Fruit fly (Drosophila melanogaster) whole organism, embryonic: ENCODE measurements around the gene wapl.

Experiments used
- Antp ChIP-seq: fragments of 200-800 bp; sonication (Bioruptor generic); optimal IDR thresholded peaks from 3 replicates; lab custom pipeline; 2016; ENCODE audit warnings: missing biosample characterization, missing genetic modification characterization
- CG10654 ChIP-seq: fragments of 200-800 bp; sonication (Bioruptor generic); optimal IDR thresholded peaks from 2 replicates; lab custom pipeline; 2016; ENCODE audit warnings: missing biosample characterization, missing genetic modification characterization
- CG11247 ChIP-seq: fragments of 200-800 bp; sonication (Bioruptor generic); IDR thresholded peaks from 2 replicates; pipeline ENCODE4 v1.3.6; 2022; ENCODE audit warnings: missing biosample characterization, missing genetic modification characterization
- CG11696 ChIP-seq: fragments of 200-800 bp; sonication (Bioruptor generic); IDR thresholded peaks from 2 replicates; pipeline ENCODE4 v1.3.6; 2022; ENCODE audit warnings: missing biosample characterization, missing genetic modification characterization
- CG12391 ChIP-seq: fragments of 200-800 bp; sonication (Bioruptor generic); optimal IDR thresholded peaks from 3 replicates; lab custom pipeline; 2018; ENCODE audit warnings: missing biosample characterization, mild to moderate bottlenecking, missing genetic modification characterization, moderate library complexity
- CG13123 ChIP-seq: fragments of 200-800 bp; sonication (Bioruptor generic); optimal IDR thresholded peaks from 2 replicates; lab custom pipeline; 2016; ENCODE audit warnings: missing biosample characterization, missing genetic modification characterization
- CG13424 ChIP-seq: fragments of 200-800 bp; sonication (Bioruptor generic); optimal IDR thresholded peaks from 2 replicates; lab custom pipeline; 2019; ENCODE audit warnings: missing biosample characterization, mild to moderate bottlenecking, missing genetic modification characterization, moderate library complexity
- CG14441 ChIP-seq: fragments of 200-800 bp; sonication (Bioruptor generic); IDR thresholded peaks from 2 replicates; pipeline ENCODE4 v1.3.6; 2022; ENCODE audit warnings: missing biosample characterization, missing genetic modification characterization
- CG1647 ChIP-seq: fragments of 200-800 bp; sonication (Bioruptor generic); optimal IDR thresholded peaks from 3 replicates; lab custom pipeline; 2016; ENCODE audit warnings: missing biosample characterization, missing genetic modification characterization
- CG16863 ChIP-seq: fragments of 200-800 bp; sonication (Bioruptor generic); optimal IDR thresholded peaks from 3 replicates; lab custom pipeline; 2016; ENCODE audit warnings: missing biosample characterization, missing genetic modification characterization
- CG2889 ChIP-seq: fragments of 200-800 bp; sonication (Bioruptor generic); IDR thresholded peaks from 3 replicates; pipeline ENCODE4 v1.3.6; 2022; ENCODE audit warnings: missing biosample characterization, missing genetic modification characterization
- CG30403 ChIP-seq: fragments of 200-800 bp; sonication (Bioruptor generic); optimal IDR thresholded peaks from 3 replicates; lab custom pipeline; 2016; ENCODE audit warnings: missing biosample characterization, missing genetic modification characterization
- CG30431 ChIP-seq: fragments of 200-800 bp; sonication (Bioruptor generic); optimal IDR thresholded peaks from 2 replicates; lab custom pipeline; 2017; ENCODE audit warnings: missing biosample characterization, missing genetic modification characterization
- CG31441 ChIP-seq: fragments of 200-800 bp; sonication (Bioruptor generic); IDR thresholded peaks from 2 replicates; pipeline ENCODE4 v1.3.6; 2022; ENCODE audit warnings: missing biosample characterization, missing genetic modification characterization
- CG3407 ChIP-seq: fragments of 200-800 bp; sonication (Bioruptor generic); optimal IDR thresholded peaks from 2 replicates; lab custom pipeline; 2018; ENCODE audit warnings: missing biosample characterization, mild to moderate bottlenecking, missing genetic modification characterization
- CG4282 ChIP-seq: fragments of 200-800 bp; sonication (Bioruptor generic); optimal IDR thresholded peaks from 2 replicates; lab custom pipeline; 2016; ENCODE audit warnings: missing biosample characterization, missing genetic modification characterization
- CG6791 ChIP-seq: fragments of 200-800 bp; sonication (Bioruptor generic); IDR thresholded peaks from 3 replicates; pipeline ENCODE4 v1.3.6; 2022; ENCODE audit warnings: missing biosample characterization, missing genetic modification characterization; ENCODE audit not compliant: partially characterized antibody
- CG8290 ChIP-seq, 3 experiments: fragments of 200-800 bp; sonication (Bioruptor generic); optimal IDR thresholded peaks; 2 replicates each; lab custom pipeline; 2016 to 2019; ENCODE audit warnings: missing biosample characterization in 3 of 3, missing genetic modification characterization in 3 of 3, mild to moderate bottlenecking in 2 of 3, moderate library complexity in 1 of 3
- CG8388 ChIP-seq: fragments of 200-800 bp; sonication (Bioruptor generic); optimal IDR thresholded peaks from 2 replicates; lab custom pipeline; 2019; ENCODE audit warnings: missing biosample characterization, mild to moderate bottlenecking, missing genetic modification characterization, moderate library complexity
- CkIIα-i1 ChIP-seq: fragments of 200-800 bp; sonication (Bioruptor generic); IDR thresholded peaks from 2 replicates; pipeline ENCODE4 v1.3.6; 2022; ENCODE audit warnings: missing biosample characterization, missing genetic modification characterization
- Dip3 ChIP-seq: fragments of 200-800 bp; sonication (Bioruptor generic); optimal IDR thresholded peaks from 3 replicates; lab custom pipeline; 2016; ENCODE audit warnings: missing biosample characterization, missing genetic modification characterization
- ERR ChIP-seq: fragments of 200-800 bp; sonication (Bioruptor generic); optimal IDR thresholded peaks from 2 replicates; lab custom pipeline; 2016; ENCODE audit warnings: missing biosample characterization, missing genetic modification characterization
- Eip74EF ChIP-seq, 2 experiments: fragments of 200-800 bp in 1 of 2; fragments of >200 bp in 1 of 2; sonication (Bioruptor generic) in 1 of 2; optimal IDR thresholded peaks; 2 replicates each; lab custom pipeline; 2017 to 2019; ENCODE audit warnings: missing biosample characterization in 2 of 2, missing genetic modification characterization in 2 of 2, mild to moderate bottlenecking in 1 of 2, moderate library complexity in 1 of 2
- H2.0 ChIP-seq: fragments of 200-800 bp; sonication (Bioruptor generic); IDR thresholded peaks from 2 replicates; pipeline ENCODE4 v1.3.6; 2022; ENCODE audit warnings: missing biosample characterization, missing genetic modification characterization
- HLHmδ ChIP-seq: fragments of 200-800 bp; sonication (Bioruptor generic); optimal IDR thresholded peaks from 2 replicates; lab custom pipeline; 2018; ENCODE audit warnings: missing biosample characterization, mild to moderate bottlenecking, missing genetic modification characterization, moderate library complexity
- HmgD ChIP-seq: fragments of 200-800 bp; sonication (Bioruptor generic); optimal IDR thresholded peaks from 3 replicates; lab custom pipeline; 2016; ENCODE audit warnings: missing biosample characterization, missing genetic modification characterization
- Lhr ChIP-seq: fragments of 200-800 bp; sonication (Bioruptor generic); optimal IDR thresholded peaks from 3 replicates; lab custom pipeline; 2017; ENCODE audit warnings: mild to moderate bottlenecking, missing biosample characterization, missing genetic modification reagents, missing genetic modification characterization
- NfI ChIP-seq: fragments of 200-800 bp; sonication (Bioruptor generic); optimal IDR thresholded peaks from 3 replicates; lab custom pipeline; 2018; ENCODE audit warnings: missing biosample characterization, mild to moderate bottlenecking, missing genetic modification characterization, moderate library complexity
- Ravus ChIP-seq: fragments of 200-800 bp; sonication (Bioruptor generic); IDR thresholded peaks from 2 replicates; pipeline ENCODE4 v1.3.6; 2022; ENCODE audit warnings: missing biosample characterization, missing genetic modification characterization
- Sox102F ChIP-seq: fragments of 200-800 bp; sonication (Bioruptor generic); optimal IDR thresholded peaks from 2 replicates; lab custom pipeline; 2018; ENCODE audit warnings: missing biosample characterization, mild to moderate bottlenecking, missing genetic modification characterization, moderate library complexity
- Sry-δ ChIP-seq: fragments of 200-800 bp; sonication (Bioruptor generic); optimal IDR thresholded peaks from 2 replicates; lab custom pipeline; 2016; ENCODE audit warnings: missing biosample characterization, missing genetic modification characterization
- Trl ChIP-seq, 3 experiments: fragments of >200 bp in 2 of 3; fragments of 200-800 bp in 1 of 3; sonication (Bioruptor generic) in 1 of 3; optimal IDR thresholded peaks; 2 replicates in 1 of 3; 3 replicates in 2 of 3; lab custom pipeline; 2016 to 2017; ENCODE audit warnings: missing biosample characterization in 1 of 3, missing genetic modification characterization in 1 of 3
- YL-1 ChIP-seq: fragments of 200-800 bp; sonication (Bioruptor generic); optimal IDR thresholded peaks from 3 replicates; lab custom pipeline; 2017; ENCODE audit warnings: missing biosample characterization, mild to moderate bottlenecking, missing genetic modification characterization
- ci ChIP-seq: fragments of 200-800 bp; sonication (Bioruptor generic); IDR thresholded peaks from 3 replicates; pipeline ENCODE4 v1.3.6; 2022; ENCODE audit warnings: missing biosample characterization, missing genetic modification characterization
- dimm ChIP-seq: fragments of 200-800 bp; sonication (Bioruptor generic); IDR thresholded peaks from 2 replicates; pipeline ENCODE4 v1.3.6; 2022; ENCODE audit warnings: missing biosample characterization, missing genetic modification characterization
- fru ChIP-seq: fragments of >200 bp; optimal IDR thresholded peaks from 2 replicates; lab custom pipeline; 2017
- gfzf ChIP-seq: fragments of 200-800 bp; sonication (Bioruptor generic); optimal IDR thresholded peaks from 2 replicates; lab custom pipeline; 2016; ENCODE audit warnings: missing biosample characterization, mild to moderate bottlenecking, missing genetic modification characterization, moderate library complexity
- grau ChIP-seq: fragments of 200-800 bp; optimal IDR thresholded peaks from 3 replicates; lab custom pipeline; 2019; ENCODE audit warnings: missing biosample characterization, mild to moderate bottlenecking, missing genetic modification characterization, moderate library complexity
- grn ChIP-seq: fragments of 200-800 bp; sonication (Bioruptor generic); optimal IDR thresholded peaks from 3 replicates; lab custom pipeline; 2017; ENCODE audit warnings: missing biosample characterization, missing genetic modification characterization
- gsb-n ChIP-seq: fragments of 200-800 bp; sonication (Bioruptor generic); optimal IDR thresholded peaks from 3 replicates; lab custom pipeline; 2018; ENCODE audit warnings: missing biosample characterization, mild to moderate bottlenecking, missing genetic modification characterization
- lbe ChIP-seq: fragments of 200-800 bp; sonication (Bioruptor generic); optimal IDR thresholded peaks from 2 replicates; lab custom pipeline; 2016; ENCODE audit warnings: missing biosample characterization, mild to moderate bottlenecking, missing genetic modification characterization
- nerfin-1 ChIP-seq: fragments of 200-800 bp; sonication (Bioruptor generic); optimal IDR thresholded peaks from 3 replicates; lab custom pipeline; 2019; ENCODE audit warnings: missing biosample characterization, mild to moderate bottlenecking, missing genetic modification characterization, moderate library complexity
- ro ChIP-seq: fragments of 200-800 bp; sonication (Bioruptor generic); IDR thresholded peaks from 2 replicates; pipeline ENCODE4 v1.3.6; 2022; ENCODE audit warnings: missing biosample characterization, missing genetic modification characterization
- sr ChIP-seq: fragments of 200-800 bp; sonication (Bioruptor generic); IDR thresholded peaks from 3 replicates; pipeline ENCODE4 v1.3.6; 2022; ENCODE audit warnings: missing biosample characterization, missing genetic modification characterization
- stwl ChIP-seq: fragments of 200-800 bp; sonication (Bioruptor generic); optimal IDR thresholded peaks from 3 replicates; lab custom pipeline; 2018; ENCODE audit warnings: missing biosample characterization, mild to moderate bottlenecking, missing genetic modification characterization, moderate library complexity
- sug ChIP-seq: fragments of 200-800 bp; optimal IDR thresholded peaks from 2 replicates; lab custom pipeline; 2019; ENCODE audit warnings: missing biosample characterization, mild to moderate bottlenecking, missing genetic modification characterization, moderate library complexity
- z ChIP-seq: fragments of 200-800 bp; sonication (Bioruptor generic); IDR thresholded peaks from 3 replicates; pipeline ENCODE4 v1.3.6; 2022; ENCODE audit warnings: missing biosample characterization, missing genetic modification characterization
- zen2 ChIP-seq: fragments of 200-800 bp; sonication (Bioruptor generic); IDR thresholded peaks from 3 replicates; pipeline ENCODE4 v1.3.6; 2022; ENCODE audit warnings: missing biosample characterization, missing genetic modification characterization; ENCODE audit not compliant: partially characterized antibody
- zfh1 ChIP-seq: fragments of 200-800 bp; sonication (Bioruptor generic); IDR thresholded peaks from 3 replicates; pipeline ENCODE4 v1.3.6; 2022; ENCODE audit warnings: missing biosample characterization, missing genetic modification characterization

Gene wapl

dm6 chrX:2123965-2124688 lies 34.7 kb downstream of the wapl start (continued):
- TF ChIP-seq CG16863 (GFP tag; lab: Kevin White, UChicago) = peak; percentile 84
- TF ChIP-seq Lhr (GFP tag; lab: Kevin White, UChicago) = peak; percentile 69
- TF ChIP-seq z (GFP tag; lab: Robert Waterston, UW) = no peak
- TF ChIP-seq Eip74EF (GFP tag; optimal IDR thresholded peaks at IDR 0.05; lab: Kevin White, UChicago) = peak in 1 of 2 experiments; percentile 95
- peak; percentile 98 for TF ChIP-seq NfI (GFP tag; lab: Kevin White, UChicago)
- TF ChIP-seq fru (lab: Kevin White, UChicago) = no peak
- no peak for TF ChIP-seq zen2 (GFP tag; lab: Robert Waterston, UW)
- TF ChIP-seq sug (tag; lab: Kevin White, UChicago) = peak; percentile 95
- TF ChIP-seq CG3407 (GFP tag; lab: Kevin White, UChicago) = peak; percentile 94
- TF ChIP-seq CkIIα-i1 (GFP tag; lab: Robert Waterston, UW) = no peak
- TF ChIP-seq CG8290 (GFP tag; optimal IDR thresholded peaks at IDR 0.05; lab: Kevin White, UChicago) = peak; percentile 93
- TF ChIP-seq CG8290 (tag; optimal IDR thresholded peaks at IDR 0.05; lab: Kevin White, UChicago) = peak; percentile 32 to 92
- peak; percentile 99 for TF ChIP-seq CG12391
- peak; percentile 96 for TF ChIP-seq gsb-n (tag; lab: Kevin White, UChicago)
- TF ChIP-seq Sox102F = peak; percentile 97
- TF ChIP-seq CG30403 = peak; percentile 92
- peak; percentile 80 for TF ChIP-seq Dip3
- peak; percentile 90 for TF ChIP-seq ro (GFP tag; lab: Robert Waterston, UW)
- TF ChIP-seq CG1647 (GFP tag; lab: Kevin White, UChicago) = peak; percentile 60
- 0 out of 3 replicates have a peak, but pooled peaks have one; percentile 38 for TF ChIP-seq CG6791 (GFP tag; lab: Robert Waterston, UW)
- peak; percentile 89 for TF ChIP-seq CG11247 (GFP tag; lab: Robert Waterston, UW)
- peak; percentile 85 for TF ChIP-seq dimm
- peak; percentile 98 for TF ChIP-seq grau (tag; lab: Kevin White, UChicago)
- peak; percentile 75; the same call in 2 of the 3 replicates for TF ChIP-seq CG2889 (GFP tag; lab: Robert Waterston, UW)
- TF ChIP-seq YL-1 (GFP tag; lab: Kevin White, UChicago) = peak; percentile 94
- TF ChIP-seq H2.0 = peak; percentile 85
- peak; percentile 96 for TF ChIP-seq nerfin-1
- no peak for TF ChIP-seq HLHmδ (GFP tag; lab: Kevin White, UChicago)
- TF ChIP-seq CG13424 (tag; lab: Kevin White, UChicago) = peak; percentile 99
- peak in 1 of 2 experiments; percentile 45 for TF ChIP-seq Trl (optimal IDR thresholded peaks at IDR 0.05; lab: Kevin White, UChicago)
- peak; percentile 82 for TF ChIP-seq Trl (GFP tag; optimal IDR thresholded peaks at IDR 0.05; lab: Kevin White, UChicago)
- TF ChIP-seq CG8388 (GFP tag; lab: Kevin White, UChicago) = peak; percentile 96
- TF ChIP-seq CG4282 (GFP tag; lab: Kevin White, UChicago) = peak; percentile 94
- TF ChIP-seq lbe (GFP tag; lab: Kevin White, UChicago) = peak; percentile 63
- no peak for TF ChIP-seq grn (GFP tag; lab: Kevin White, UChicago)
- peak; percentile 74; the same call in 1 of the 2 replicates for TF ChIP-seq CG11696 (GFP tag; lab: Robert Waterston, UW)
- peak; percentile 96 for TF ChIP-seq CG10654 (GFP tag; lab: Kevin White, UChicago)
- no peak for TF ChIP-seq HmgD (GFP tag; lab: Kevin White, UChicago)
- TF ChIP-seq gfzf = no peak
- peak; percentile 93 for TF ChIP-seq CG14441 (GFP tag; lab: Robert Waterston, UW)
- TF ChIP-seq zfh1 (GFP tag; lab: Robert Waterston, UW) = peak; percentile 92
- TF ChIP-seq ERR (GFP tag; lab: Kevin White, UChicago) = no peak
- TF ChIP-seq stwl (tag; lab: Kevin White, UChicago) = peak; percentile 62
- TF ChIP-seq ci (GFP tag; lab: Robert Waterston, UW) = peak; percentile 88
- TF ChIP-seq Antp (GFP tag; lab: Kevin White, UChicago) = peak; percentile 90
- peak; percentile 87 for TF ChIP-seq CG13123 (GFP tag; lab: Kevin White, UChicago)
- TF ChIP-seq CG30431 = peak; percentile 98
- TF ChIP-seq sr (GFP tag; lab: Robert Waterston, UW) = peak; percentile 22; the same call in 1 of the 3 replicates
- no peak for TF ChIP-seq Sry-δ (GFP tag; lab: Kevin White, UChicago)
- peak; percentile 84 for TF ChIP-seq Ravus
- peak; percentile 100 for TF ChIP-seq CG31441 (GFP tag; lab: Robert Waterston, UW)
